Fruit fly (Drosophila melanogaster) whole organism, embryonic: Measurements from ENCODE around the gene al.

Experiments used
- CG10979 ChIP-seq: fragments of 200-800 bp; sonication (Bioruptor generic); optimal IDR thresholded peaks from 2 replicates; lab custom pipeline; 2018; ENCODE audit warnings: missing biosample characterization, mild to moderate bottlenecking, missing genetic modification characterization, moderate library complexity
- CG14710 ChIP-seq: fragments of 200-800 bp; sonication (Bioruptor generic); optimal IDR thresholded peaks from 3 replicates; lab custom pipeline; 2019; ENCODE audit warnings: missing biosample characterization, mild to moderate bottlenecking, missing genetic modification characterization, moderate library complexity
- Hr78 ChIP-seq, 2 experiments: fragments of 200-800 bp in 1 of 2; fragments of >200 bp in 1 of 2; sonication (Bioruptor generic) in 1 of 2; optimal IDR thresholded peaks; 2 replicates each; lab custom pipeline; 2017 to 2019; ENCODE audit warnings: missing biosample characterization in 2 of 2, missing genetic modification characterization in 2 of 2, mild to moderate bottlenecking in 1 of 2, moderate library complexity in 1 of 2
- Nf-YB ChIP-seq: fragments of 200-800 bp; sonication (Bioruptor generic); optimal IDR thresholded peaks from 3 replicates; lab custom pipeline; 2019; ENCODE audit warnings: missing biosample characterization, mild to moderate bottlenecking, missing genetic modification characterization, moderate library complexity
- Stat92E ChIP-seq, 3 experiments: fragments of >200 bp in 2 of 3; fragments of 200-800 bp in 1 of 3; sonication (Bioruptor generic) in 1 of 3; optimal IDR thresholded peaks; 2 replicates each; lab custom pipeline; 2017 to 2019; ENCODE audit warnings: missing biosample characterization in 3 of 3, missing genetic modification characterization in 3 of 3, mild to moderate bottlenecking in 1 of 3, moderate library complexity in 1 of 3
- ap ChIP-seq: fragments of 200-800 bp; sonication (Bioruptor generic); IDR thresholded peaks from 2 replicates; pipeline ENCODE4 v1.3.6; 2022; ENCODE audit warnings: missing biosample characterization, missing genetic modification characterization
- grn ChIP-seq: fragments of 200-800 bp; sonication (Bioruptor generic); optimal IDR thresholded peaks from 3 replicates; lab custom pipeline; 2017; ENCODE audit warnings: missing biosample characterization, missing genetic modification characterization

- TF ChIP-seq CG14710 (tag; lab: Kevin White, UChicago) (no peak), Hr78 (GFP tag; optimal IDR thresholded peaks at IDR 0.05; lab: Kevin White, UChicago) (no peak), ap (GFP tag; lab: Robert Waterston, UW) (no peak), Nf-YB (GFP tag; lab: Kevin White, UChicago) (no peak), Stat92E (GFP tag; optimal IDR thresholded peaks at IDR 0.05; lab: Kevin White, UChicago) (no peak), grn (GFP tag; lab: Kevin White, UChicago) (no peak), CG10979 (tag; lab: Kevin White, UChicago) (no peak)
Measured at dm6 chr2L:332235-332634, 45.7 kb upstream of the al start, which contains the start of gene CG31921.
